Worm (Caenorhabditis elegans) whole organism, L3 larva: ENCODE results near the gene F09F9.3.

Experiments used
- R02D3.7 ChIP-seq: fragments of 150-350 bp; optimal IDR thresholded peaks from 2 replicates; lab custom pipeline; 2014; ENCODE audit warnings: missing biosample characterization, missing genetic modification characterization
- ZK546.5 ChIP-seq: sonication (generic microtip); optimal IDR thresholded peaks from 2 replicates; lab custom pipeline; 2017; ENCODE audit warnings: missing biosample characterization, missing genetic modification characterization
- aly-2 ChIP-seq: fragments of 150-350 bp; optimal IDR thresholded peaks from 2 replicates; lab custom pipeline; 2014; ENCODE audit warnings: missing biosample characterization, missing genetic modification characterization
- ama-1 ChIP-seq: fragments of 150-350 bp; optimal IDR thresholded peaks from 2 replicates; lab custom pipeline; 2018
- ceh-28 ChIP-seq: fragments of 150-350 bp; optimal IDR thresholded peaks from 2 replicates; lab custom pipeline; 2014; ENCODE audit warnings: missing biosample characterization, missing genetic modification reagents, missing genetic modification characterization
- ceh-82 ChIP-seq: fragments of 150-350 bp; optimal IDR thresholded peaks from 2 replicates; lab custom pipeline; 2014; ENCODE audit warnings: missing biosample characterization, missing genetic modification characterization
- ceh-9 ChIP-seq: sonication (generic microtip); optimal IDR thresholded peaks from 2 replicates; lab custom pipeline; 2018; ENCODE audit warnings: missing biosample characterization, missing genetic modification characterization
- daf-12 ChIP-seq: fragments of 150-350 bp; optimal IDR thresholded peaks from 2 replicates; lab custom pipeline; 2014; ENCODE audit warnings: missing biosample characterization, missing genetic modification reagents, missing genetic modification characterization
- egl-27 ChIP-seq: sonication (generic microtip); optimal IDR thresholded peaks from 4 replicates; lab custom pipeline; 2017; ENCODE audit warnings: missing biosample characterization, missing genetic modification reagents, missing genetic modification characterization
- egl-5 ChIP-seq: fragments of 150-350 bp; optimal IDR thresholded peaks from 2 replicates; lab custom pipeline; 2017; ENCODE audit warnings: missing biosample characterization, missing genetic modification reagents, missing genetic modification characterization, inconsistent platforms
- elt-2 ChIP-seq: sonication (generic microtip); optimal IDR thresholded peaks from 2 replicates; lab custom pipeline; 2016; ENCODE audit warnings: missing genetic modification reagents, mild to moderate bottlenecking, missing genetic modification characterization, missing compliant biosample characterization
- elt-3 ChIP-seq, 3 experiments: fragments of 150-350 bp in 1 of 3; sonication (generic microtip) in 2 of 3; optimal IDR thresholded peaks; 2 replicates in 2 of 3; 4 replicates in 1 of 3; lab custom pipeline; 2014 to 2017; ENCODE audit warnings: missing biosample characterization in 3 of 3, missing genetic modification characterization in 3 of 3
- eor-1 ChIP-seq, 2 experiments: fragments of 150-350 bp; optimal IDR thresholded peaks; 2 replicates each; lab custom pipeline; 2014 to 2018; ENCODE audit warnings: missing biosample characterization in 2 of 2, missing genetic modification characterization in 2 of 2
- fkh-2 ChIP-seq: fragments of 150-350 bp; optimal IDR thresholded peaks from 2 replicates; lab custom pipeline; 2014; ENCODE audit warnings: missing biosample characterization, missing genetic modification reagents, missing genetic modification characterization
- fos-1 ChIP-seq: fragments of 150-350 bp; optimal IDR thresholded peaks from 2 replicates; lab custom pipeline; 2014; ENCODE audit warnings: missing biosample characterization, missing genetic modification characterization
- hmg-11 ChIP-seq: sonication (generic microtip); optimal IDR thresholded peaks from 2 replicates; lab custom pipeline; 2016; ENCODE audit warnings: missing genetic modification characterization, missing compliant biosample characterization
- jun-1 ChIP-seq: fragments of 150-350 bp; optimal IDR thresholded peaks from 2 replicates; lab custom pipeline; 2014; ENCODE audit warnings: missing biosample characterization, missing genetic modification reagents, missing genetic modification characterization
- lin-15B ChIP-seq: fragments of 150-350 bp; optimal IDR thresholded peaks from 2 replicates; lab custom pipeline; 2014; ENCODE audit warnings: missing biosample characterization, missing genetic modification characterization
- lin-39 ChIP-seq: fragments of 150-350 bp; optimal IDR thresholded peaks from 2 replicates; lab custom pipeline; 2018; ENCODE audit warnings: missing biosample characterization, missing genetic modification reagents, missing genetic modification characterization
- lsy-12 ChIP-seq: sonication (generic microtip); optimal IDR thresholded peaks from 2 replicates; lab custom pipeline; 2016; ENCODE audit warnings: mild to moderate bottlenecking, missing genetic modification characterization, missing compliant biosample characterization
- mdl-1 ChIP-seq: fragments of 150-350 bp; optimal IDR thresholded peaks from 2 replicates; lab custom pipeline; 2014; ENCODE audit warnings: missing biosample characterization, missing genetic modification characterization
- mml-1 ChIP-seq: fragments of 150-350 bp; sonication (generic microtip); optimal IDR thresholded peaks from 3 replicates; lab custom pipeline; 2014; ENCODE audit warnings: missing biosample characterization, missing genetic modification characterization
- nfya-1 ChIP-seq: sonication (generic microtip); optimal IDR thresholded peaks from 2 replicates; lab custom pipeline; 2017; ENCODE audit warnings: missing genetic modification characterization, mild to moderate bottlenecking, missing compliant biosample characterization, antibody characterized with exemption, moderate library complexity; ENCODE audit not compliant: insufficient read depth
- nhr-11 ChIP-seq: fragments of 150-350 bp; optimal IDR thresholded peaks from 2 replicates; lab custom pipeline; 2014; ENCODE audit warnings: missing biosample characterization, missing genetic modification characterization
- nhr-12 ChIP-seq: fragments of 150-350 bp; optimal IDR thresholded peaks from 2 replicates; lab custom pipeline; 2014; ENCODE audit warnings: missing biosample characterization, missing genetic modification characterization
- nhr-23 ChIP-seq: fragments of 150-350 bp; optimal IDR thresholded peaks from 2 replicates; lab custom pipeline; 2014; ENCODE audit warnings: missing biosample characterization, missing genetic modification reagents, missing genetic modification characterization
- nhr-237 ChIP-seq: fragments of 150-350 bp; optimal IDR thresholded peaks from 2 replicates; lab custom pipeline; 2014; ENCODE audit warnings: missing biosample characterization, missing genetic modification characterization
- nhr-25 ChIP-seq: sonication (generic microtip); optimal IDR thresholded peaks from 2 replicates; lab custom pipeline; 2017; ENCODE audit warnings: missing biosample characterization, missing genetic modification characterization
- nhr-43 ChIP-seq: sonication (generic microtip); optimal IDR thresholded peaks from 2 replicates; lab custom pipeline; 2016; ENCODE audit warnings: mild to moderate bottlenecking, missing genetic modification characterization, missing compliant biosample characterization; ENCODE audit not compliant: poor library complexity, severe bottlenecking
- nhr-67 ChIP-seq: fragments of 150-350 bp; optimal IDR thresholded peaks from 2 replicates; lab custom pipeline; 2014; ENCODE audit warnings: missing biosample characterization, missing genetic modification characterization
- nhr-76 ChIP-seq: fragments of 150-350 bp; sonication (generic microtip); optimal IDR thresholded peaks from 5 replicates; lab custom pipeline; 2014; ENCODE audit warnings: missing biosample characterization, missing genetic modification characterization
- nhr-77 ChIP-seq: fragments of 150-350 bp; optimal IDR thresholded peaks from 2 replicates; lab custom pipeline; 2014; ENCODE audit warnings: missing biosample characterization, missing genetic modification characterization
- pha-4 ChIP-seq: fragments of 150-350 bp; optimal IDR thresholded peaks from 2 replicates; lab custom pipeline; 2014; ENCODE audit warnings: missing biosample characterization, missing genetic modification reagents, missing genetic modification characterization
- pqm-1 ChIP-seq: fragments of 150-350 bp; optimal IDR thresholded peaks from 2 replicates; lab custom pipeline; 2017; ENCODE audit warnings: missing biosample characterization, missing genetic modification characterization, inconsistent platforms
- sea-2 ChIP-seq: fragments of 150-350 bp; sonication (generic microtip); optimal IDR thresholded peaks from 4 replicates; lab custom pipeline; 2014; ENCODE audit warnings: missing biosample characterization, missing genetic modification reagents, missing genetic modification characterization
- snpc-4 ChIP-seq: fragments of 150-350 bp; optimal IDR thresholded peaks from 2 replicates; lab custom pipeline; 2014; ENCODE audit warnings: missing biosample characterization, missing genetic modification characterization
- tbx-2 ChIP-seq: sonication (generic microtip); optimal IDR thresholded peaks from 2 replicates; lab custom pipeline; 2016; ENCODE audit warnings: mild to moderate bottlenecking, missing genetic modification characterization, missing compliant biosample characterization
- unc-39 ChIP-seq: sonication (generic microtip); optimal IDR thresholded peaks from 4 replicates; lab custom pipeline; 2017; ENCODE audit warnings: missing biosample characterization, missing genetic modification characterization
- zag-1 ChIP-seq: fragments of 150-350 bp; optimal IDR thresholded peaks from 2 replicates; lab custom pipeline; 2014; ENCODE audit warnings: missing biosample characterization, missing genetic modification characterization
- ztf-11 ChIP-seq: fragments of 150-350 bp; optimal IDR thresholded peaks from 2 replicates; lab custom pipeline; 2014; ENCODE audit warnings: missing biosample characterization, missing genetic modification characterization
- ztf-4 ChIP-seq: fragments of 150-350 bp; optimal IDR thresholded peaks from 2 replicates; lab custom pipeline; 2014; ENCODE audit warnings: missing biosample characterization, missing genetic modification characterization

Gene F09F9.3

DNA sequence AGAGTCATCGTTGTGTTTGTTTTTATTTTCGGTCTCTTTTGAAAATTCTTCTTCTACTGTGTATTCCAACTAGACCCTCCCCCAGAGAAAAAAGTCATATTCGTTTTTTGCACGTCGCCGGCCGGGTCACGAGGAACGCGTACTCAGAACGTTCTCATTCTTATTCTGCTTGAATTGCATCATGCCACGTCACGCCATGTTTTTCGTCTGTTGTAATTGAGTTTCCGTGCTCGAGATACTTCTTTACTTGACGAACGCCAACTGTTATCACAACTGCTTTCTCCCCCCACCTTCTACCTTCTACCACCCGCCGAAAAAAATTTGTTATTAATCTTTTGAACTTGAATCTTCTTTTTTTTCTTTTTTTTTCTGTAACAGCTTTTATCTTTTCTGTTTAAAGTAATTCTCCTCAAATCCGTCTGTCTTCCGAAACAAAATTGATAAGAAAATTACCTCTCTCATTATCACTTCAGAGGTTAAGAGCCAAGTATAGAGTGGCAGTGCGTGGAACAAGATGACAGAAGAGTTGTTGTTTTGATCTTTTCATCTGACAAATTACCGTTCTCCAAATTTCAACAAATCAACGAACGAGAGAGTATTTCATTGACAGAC is 21.9 kb upstream of the F09F9.3 start:
- TF ChIP-seq pqm-1 (tag; lab: Kevin White, UChicago) = no peak
- no peak for TF ChIP-seq lin-15B (tag; lab: Kevin White, UChicago)
- TF ChIP-seq ama-1 = peak; percentile 78
- no peak for TF ChIP-seq egl-27
- peak; percentile 69 for TF ChIP-seq elt-2 (tag; lab: Kevin White, UChicago)
- peak; percentile 74 for TF ChIP-seq lin-39
- TF ChIP-seq ceh-9 (tag; lab: Kevin White, UChicago) = no peak
- TF ChIP-seq unc-39 = no peak
- TF ChIP-seq ceh-28 (tag; lab: Kevin White, UChicago) = no peak
- TF ChIP-seq tbx-2 = no peak
- TF ChIP-seq mml-1 (tag; lab: Kevin White, UChicago) = no peak
- TF ChIP-seq nhr-12 (tag; lab: Kevin White, UChicago) = no peak
- TF ChIP-seq aly-2 = no peak
- TF ChIP-seq elt-3 (tag; optimal IDR thresholded peaks at IDR 0.05; lab: Kevin White, UChicago) = no peak
- no peak for TF ChIP-seq nhr-23 (tag; lab: Kevin White, UChicago)
- no peak for TF ChIP-seq nhr-43 (tag; lab: Kevin White, UChicago)
- TF ChIP-seq zag-1 (tag; lab: Kevin White, UChicago) = no peak
- peak; percentile 64 for TF ChIP-seq nhr-11 (tag; lab: Kevin White, UChicago)
- TF ChIP-seq snpc-4 (tag; lab: Kevin White, UChicago) = no peak
- no peak for TF ChIP-seq nhr-237 (tag; lab: Kevin White, UChicago)
- TF ChIP-seq eor-1 (tag; optimal IDR thresholded peaks at IDR 0.05; lab: Kevin White, UChicago) = no peak
- TF ChIP-seq jun-1 = no peak
- TF ChIP-seq sea-2 = no peak
- TF ChIP-seq nhr-76 (tag; lab: Kevin White, UChicago) = no peak
- TF ChIP-seq ceh-82 (tag; lab: Kevin White, UChicago) = peak; percentile 42
- TF ChIP-seq hmg-11 (tag; lab: Kevin White, UChicago) = peak; percentile 10
- TF ChIP-seq nfya-1 (tag; lab: Kevin White, UChicago) = peak; percentile 1
- no peak for TF ChIP-seq mdl-1 (tag; lab: Kevin White, UChicago)
- TF ChIP-seq fkh-2 (tag; lab: Kevin White, UChicago) = no peak
- no peak for TF ChIP-seq egl-5 (tag; lab: Kevin White, UChicago)
- TF ChIP-seq fos-1 (tag; lab: Kevin White, UChicago) = no peak
- no peak for TF ChIP-seq nhr-77 (tag; lab: Kevin White, UChicago)
- no peak for TF ChIP-seq daf-12
- no peak for TF ChIP-seq ZK546.5

DNA sequence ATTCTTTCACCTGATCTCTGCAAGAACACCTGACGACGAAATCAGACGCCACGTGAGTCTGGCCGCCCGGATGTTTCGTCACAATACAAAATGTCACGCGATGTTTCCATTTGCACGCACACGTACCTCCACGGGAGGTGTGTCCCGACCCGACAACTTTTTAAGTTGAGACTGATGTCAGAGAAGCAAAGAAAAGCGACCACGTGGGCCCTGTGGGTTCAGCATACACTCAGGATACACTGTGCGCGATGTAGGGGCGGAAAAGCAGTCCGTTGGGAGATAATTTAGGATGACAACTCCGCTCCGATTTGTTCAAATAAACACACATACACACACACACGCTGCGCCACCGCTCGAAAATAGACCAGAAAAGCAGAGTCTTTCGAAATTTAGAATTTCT is 21.4 kb upstream of the F09F9.3 start:
- no peak for TF ChIP-seq nhr-67 (tag; lab: Kevin White, UChicago)
- peak; percentile 88 for TF ChIP-seq mdl-1 (tag; lab: Kevin White, UChicago)
- peak; percentile 82 for TF ChIP-seq lsy-12
- peak in 1 of 2 experiments; percentile 44 for TF ChIP-seq eor-1 (tag; optimal IDR thresholded peaks at IDR 0.05; lab: Kevin White, UChicago)
- TF ChIP-seq pqm-1 (tag; lab: Kevin White, UChicago) = peak; percentile 23
- peak; percentile 55 for TF ChIP-seq elt-2 (tag; lab: Kevin White, UChicago)
- TF ChIP-seq lin-39 = no peak
- no peak for TF ChIP-seq hmg-11 (tag; lab: Kevin White, UChicago)
- no peak for TF ChIP-seq fkh-2 (tag; lab: Kevin White, UChicago)
- no peak for TF ChIP-seq lin-15B (tag; lab: Kevin White, UChicago)
- no peak for TF ChIP-seq R02D3.7
- TF ChIP-seq nhr-25 (tag; lab: Kevin White, UChicago) = peak; percentile 85
- TF ChIP-seq tbx-2 = peak; percentile 44
- peak; percentile 46 for TF ChIP-seq nhr-23 (tag; lab: Kevin White, UChicago)
- peak; percentile 71 for TF ChIP-seq nfya-1 (tag; lab: Kevin White, UChicago)
- no peak for TF ChIP-seq ceh-9 (tag; lab: Kevin White, UChicago)
- peak; percentile 35 for TF ChIP-seq ama-1
- TF ChIP-seq zag-1 (tag; lab: Kevin White, UChicago) = no peak
- TF ChIP-seq nhr-43 (tag; lab: Kevin White, UChicago) = peak; percentile 97
- peak; percentile 19 for TF ChIP-seq mml-1 (tag; lab: Kevin White, UChicago)
- no peak for TF ChIP-seq ztf-11
- TF ChIP-seq fos-1 (tag; lab: Kevin White, UChicago) = no peak
- TF ChIP-seq pha-4 = peak; percentile 87
- TF ChIP-seq ztf-4 (tag; lab: Kevin White, UChicago) = peak; percentile 45
